Fruit fly (Drosophila melanogaster) Kc167 (cell line): ENCODE measurements around the gene CG45060.

Experiments
- h ChIP-seq: fragments of >200 bp; optimal IDR thresholded peaks from 3 replicates; lab custom pipeline; 2018; ENCODE audit warnings: missing external identifiers
- psq ChIP-seq: fragments of >200 bp; optimal IDR thresholded peaks from 2 replicates; lab custom pipeline; 2017; ENCODE audit warnings: missing external identifiers

DNA sequence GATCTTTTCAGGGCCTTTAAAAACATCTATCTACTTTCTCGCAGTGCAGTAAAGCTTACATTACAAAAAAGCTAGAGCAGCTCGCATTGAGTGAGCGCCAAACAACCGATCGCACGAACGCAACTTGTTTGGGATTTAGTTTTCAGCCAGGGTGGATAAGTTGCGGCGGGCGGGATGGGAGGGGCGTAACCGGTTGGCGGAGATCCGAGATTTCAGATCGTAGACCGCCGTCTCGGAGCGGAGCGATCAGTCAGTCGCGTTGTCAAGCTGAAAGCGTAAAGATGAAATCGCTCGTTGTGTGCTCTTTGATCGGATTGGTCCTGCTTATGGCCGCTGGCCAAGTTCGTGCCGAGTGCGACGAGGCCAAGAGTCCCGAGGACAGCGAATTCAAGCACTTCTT is 15.9 kb upstream of the CG45060 start, which contains the start of gene CG9691:
- no peak for TF ChIP-seq psq (lab: Kevin White, UChicago)
- TF ChIP-seq h (lab: Kevin White, UChicago), result no peak
